Fruit fly (Drosophila melanogaster): ENCODE data around the gene CG4497.

DNA sequence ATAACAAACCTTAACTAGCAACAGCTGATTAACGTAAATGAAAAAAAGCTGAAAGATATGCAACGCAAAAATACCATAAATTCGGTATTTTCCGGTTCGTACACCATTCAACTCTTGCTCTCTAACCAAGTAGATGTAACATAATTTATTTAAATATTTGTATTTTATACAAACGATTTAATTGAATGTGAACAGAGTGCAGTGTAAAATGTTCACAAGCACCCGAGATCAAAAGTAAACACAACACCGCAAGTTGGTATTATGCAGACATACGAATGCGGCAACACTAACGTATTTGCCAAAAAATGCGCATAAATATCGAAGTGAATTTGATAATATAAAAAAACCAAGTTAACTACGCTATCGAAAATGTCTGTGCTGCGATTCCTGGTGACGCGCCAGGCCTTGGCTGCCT lies 12.4 kb downstream of the CG4497 start, which contains the start of gene MICU1:
- TF ChIP-seq fd96Ca (GFP tag; IDR thresholded peaks at IDR 0.05) (0 out of 3 replicates have a peak, but pooled peaks have one; percentile 15), CG15710 (tag; optimal IDR thresholded peaks at IDR 0.05) (peak; percentile 19), CG14655 (GFP tag; optimal IDR thresholded peaks at IDR 0.05) (no peak)
